Worm (Caenorhabditis elegans): ENCODE data around the gene lit-1.

Gene lit-1

ce11 chrIII:13772876-13773275 lies 71.1 kb downstream of the lit-1 start, which contains the start of gene mdt-29:
TSS of gene mdt-29 (plus strand) at chrIII:13773176.
- no peak for TF ChIP-seq ceh-43 (GFP tag; optimal IDR thresholded peaks at IDR 0.05)
- no peak for TF ChIP-seq bed-3 (GFP tag; optimal IDR thresholded peaks at IDR 0.05)

All from whole organism, mixed stage, embryonic.